Worm (Caenorhabditis elegans) whole organism, L3 larva: ENCODE measurements around the gene Y49F6B.8.

Experiments
- R02D3.7 ChIP-seq: fragments of 150-350 bp; optimal IDR thresholded peaks from 2 replicates; lab custom pipeline; 2014; ENCODE audit warnings: missing biosample characterization, missing genetic modification characterization
- ZK546.5 ChIP-seq: sonication (generic microtip); optimal IDR thresholded peaks from 2 replicates; lab custom pipeline; 2017; ENCODE audit warnings: missing biosample characterization, missing genetic modification characterization
- aly-2 ChIP-seq: fragments of 150-350 bp; optimal IDR thresholded peaks from 2 replicates; lab custom pipeline; 2014; ENCODE audit warnings: missing biosample characterization, missing genetic modification characterization
- ceh-82 ChIP-seq: fragments of 150-350 bp; optimal IDR thresholded peaks from 2 replicates; lab custom pipeline; 2014; ENCODE audit warnings: missing biosample characterization, missing genetic modification characterization
- ceh-9 ChIP-seq: sonication (generic microtip); optimal IDR thresholded peaks from 2 replicates; lab custom pipeline; 2018; ENCODE audit warnings: missing biosample characterization, missing genetic modification characterization
- egl-27 ChIP-seq: sonication (generic microtip); optimal IDR thresholded peaks from 4 replicates; lab custom pipeline; 2017; ENCODE audit warnings: missing biosample characterization, missing genetic modification reagents, missing genetic modification characterization
- elt-1 ChIP-seq: fragments of 150-350 bp; optimal IDR thresholded peaks from 2 replicates; lab custom pipeline; 2014; ENCODE audit warnings: missing biosample characterization, missing genetic modification characterization
- elt-2 ChIP-seq: sonication (generic microtip); optimal IDR thresholded peaks from 2 replicates; lab custom pipeline; 2016; ENCODE audit warnings: missing genetic modification reagents, mild to moderate bottlenecking, missing genetic modification characterization, missing compliant biosample characterization
- elt-3 ChIP-seq, 3 experiments: fragments of 150-350 bp in 1 of 3; sonication (generic microtip) in 2 of 3; optimal IDR thresholded peaks; 2 replicates in 2 of 3; 4 replicates in 1 of 3; lab custom pipeline; 2014 to 2017; ENCODE audit warnings: missing biosample characterization in 3 of 3, missing genetic modification characterization in 3 of 3
- eor-1 ChIP-seq, 2 experiments: fragments of 150-350 bp; optimal IDR thresholded peaks; 2 replicates each; lab custom pipeline; 2014 to 2018; ENCODE audit warnings: missing biosample characterization in 2 of 2, missing genetic modification characterization in 2 of 2
- fkh-2 ChIP-seq: fragments of 150-350 bp; optimal IDR thresholded peaks from 2 replicates; lab custom pipeline; 2014; ENCODE audit warnings: missing biosample characterization, missing genetic modification reagents, missing genetic modification characterization
- fos-1 ChIP-seq: fragments of 150-350 bp; optimal IDR thresholded peaks from 2 replicates; lab custom pipeline; 2014; ENCODE audit warnings: missing biosample characterization, missing genetic modification characterization
- hmg-11 ChIP-seq: sonication (generic microtip); optimal IDR thresholded peaks from 2 replicates; lab custom pipeline; 2016; ENCODE audit warnings: missing genetic modification characterization, missing compliant biosample characterization
- jun-1 ChIP-seq: fragments of 150-350 bp; optimal IDR thresholded peaks from 2 replicates; lab custom pipeline; 2014; ENCODE audit warnings: missing biosample characterization, missing genetic modification reagents, missing genetic modification characterization
- lin-15B ChIP-seq: fragments of 150-350 bp; optimal IDR thresholded peaks from 2 replicates; lab custom pipeline; 2014; ENCODE audit warnings: missing biosample characterization, missing genetic modification characterization
- lin-39 ChIP-seq: fragments of 150-350 bp; optimal IDR thresholded peaks from 2 replicates; lab custom pipeline; 2018; ENCODE audit warnings: missing biosample characterization, missing genetic modification reagents, missing genetic modification characterization
- mdl-1 ChIP-seq: fragments of 150-350 bp; optimal IDR thresholded peaks from 2 replicates; lab custom pipeline; 2014; ENCODE audit warnings: missing biosample characterization, missing genetic modification characterization
- mml-1 ChIP-seq: fragments of 150-350 bp; sonication (generic microtip); optimal IDR thresholded peaks from 3 replicates; lab custom pipeline; 2014; ENCODE audit warnings: missing biosample characterization, missing genetic modification characterization
- nhr-11 ChIP-seq: fragments of 150-350 bp; optimal IDR thresholded peaks from 2 replicates; lab custom pipeline; 2014; ENCODE audit warnings: missing biosample characterization, missing genetic modification characterization
- nhr-12 ChIP-seq: fragments of 150-350 bp; optimal IDR thresholded peaks from 2 replicates; lab custom pipeline; 2014; ENCODE audit warnings: missing biosample characterization, missing genetic modification characterization
- nhr-23 ChIP-seq: fragments of 150-350 bp; optimal IDR thresholded peaks from 2 replicates; lab custom pipeline; 2014; ENCODE audit warnings: missing biosample characterization, missing genetic modification reagents, missing genetic modification characterization
- nhr-237 ChIP-seq: fragments of 150-350 bp; optimal IDR thresholded peaks from 2 replicates; lab custom pipeline; 2014; ENCODE audit warnings: missing biosample characterization, missing genetic modification characterization
- nhr-28 ChIP-seq: fragments of 150-350 bp; optimal IDR thresholded peaks from 2 replicates; lab custom pipeline; 2014; ENCODE audit warnings: missing biosample characterization, missing genetic modification characterization
- nhr-43 ChIP-seq: sonication (generic microtip); optimal IDR thresholded peaks from 2 replicates; lab custom pipeline; 2016; ENCODE audit warnings: mild to moderate bottlenecking, missing genetic modification characterization, missing compliant biosample characterization; ENCODE audit not compliant: poor library complexity, severe bottlenecking
- nhr-67 ChIP-seq: fragments of 150-350 bp; optimal IDR thresholded peaks from 2 replicates; lab custom pipeline; 2014; ENCODE audit warnings: missing biosample characterization, missing genetic modification characterization
- nhr-76 ChIP-seq: fragments of 150-350 bp; sonication (generic microtip); optimal IDR thresholded peaks from 5 replicates; lab custom pipeline; 2014; ENCODE audit warnings: missing biosample characterization, missing genetic modification characterization
- nhr-77 ChIP-seq: fragments of 150-350 bp; optimal IDR thresholded peaks from 2 replicates; lab custom pipeline; 2014; ENCODE audit warnings: missing biosample characterization, missing genetic modification characterization
- pqm-1 ChIP-seq: fragments of 150-350 bp; optimal IDR thresholded peaks from 2 replicates; lab custom pipeline; 2017; ENCODE audit warnings: missing biosample characterization, missing genetic modification characterization, inconsistent platforms
- sea-2 ChIP-seq: fragments of 150-350 bp; sonication (generic microtip); optimal IDR thresholded peaks from 4 replicates; lab custom pipeline; 2014; ENCODE audit warnings: missing biosample characterization, missing genetic modification reagents, missing genetic modification characterization
- skn-1 ChIP-seq: fragments of 150-350 bp; optimal IDR thresholded peaks from 2 replicates; lab custom pipeline; 2014; ENCODE audit warnings: missing biosample characterization, missing genetic modification characterization
- tbx-2 ChIP-seq: sonication (generic microtip); optimal IDR thresholded peaks from 2 replicates; lab custom pipeline; 2016; ENCODE audit warnings: mild to moderate bottlenecking, missing genetic modification characterization, missing compliant biosample characterization
- unc-39 ChIP-seq: sonication (generic microtip); optimal IDR thresholded peaks from 4 replicates; lab custom pipeline; 2017; ENCODE audit warnings: missing biosample characterization, missing genetic modification characterization
- unc-62 ChIP-seq: fragments of 150-350 bp; sonication (generic microtip); optimal IDR thresholded peaks from 4 replicates; lab custom pipeline; 2014; ENCODE audit warnings: missing biosample characterization, missing genetic modification reagents, missing genetic modification characterization
- zag-1 ChIP-seq: fragments of 150-350 bp; optimal IDR thresholded peaks from 2 replicates; lab custom pipeline; 2014; ENCODE audit warnings: missing biosample characterization, missing genetic modification characterization
- ztf-11 ChIP-seq: fragments of 150-350 bp; optimal IDR thresholded peaks from 2 replicates; lab custom pipeline; 2014; ENCODE audit warnings: missing biosample characterization, missing genetic modification characterization
- ztf-4 ChIP-seq: fragments of 150-350 bp; optimal IDR thresholded peaks from 2 replicates; lab custom pipeline; 2014; ENCODE audit warnings: missing biosample characterization, missing genetic modification characterization

The Y49F6B.8 gene

ce11 chrII:3445285-3445806, 36.1 kb downstream of the Y49F6B.8 start, which contains the start of the genes C16C8.5 and C16C8.16:
C16C8.5 (minus strand) TSS chrII:3445385.
C16C8.16 (plus strand) TSS chrII:3445756.
- TF ChIP-seq nhr-67 (tag; lab: Kevin White, UChicago) (no peak), sea-2 (GFP tag; lab: Kevin White, UChicago) (no peak), tbx-2 (tag; lab: Kevin White, UChicago) (no peak), pqm-1 (tag; lab: Kevin White, UChicago) (no peak), ztf-4 (tag; lab: Kevin White, UChicago) (no peak), elt-2 (tag; lab: Kevin White, UChicago) (no peak), mdl-1 (tag; lab: Kevin White, UChicago) (no peak), mml-1 (tag; lab: Kevin White, UChicago) (no peak)

ce11 chrII:3444280-3444679, 37.2 kb downstream of the Y49F6B.8 start, which contains the start of gene C16C8.4:
C16C8.4 (minus strand) TSS chrII:3444380.
- TF ChIP-seq sea-2 (GFP tag; lab: Kevin White, UChicago) (no peak), zag-1 (tag; lab: Kevin White, UChicago) (no peak), nhr-43 (no peak), ceh-9 (tag; lab: Kevin White, UChicago) (no peak), nhr-76 (no peak), mml-1 (tag; lab: Kevin White, UChicago) (no peak), nhr-237 (tag; lab: Kevin White, UChicago) (no peak), fos-1 (tag; lab: Kevin White, UChicago) (no peak), nhr-12 (tag; lab: Kevin White, UChicago) (no peak), ceh-82 (tag; lab: Kevin White, UChicago) (no peak), skn-1 (tag; lab: Kevin White, UChicago) (no peak), unc-39 (tag; lab: Kevin White, UChicago) (no peak), pqm-1 (tag; lab: Kevin White, UChicago) (no peak), unc-62 (GFP tag; lab: Kevin White, UChicago) (no peak), R02D3.7 (tag; lab: Kevin White, UChicago) (no peak), aly-2 (tag; lab: Kevin White, UChicago) (no peak), ZK546.5 (tag; lab: Kevin White, UChicago) (no peak)

- TF ChIP-seq nhr-43: no peak
- TF ChIP-seq fkh-2 (tag; lab: Kevin White, UChicago): no peak
- TF ChIP-seq aly-2 (tag; lab: Kevin White, UChicago): no peak
- no peak for TF ChIP-seq nhr-23 (tag; lab: Kevin White, UChicago)
- no peak for TF ChIP-seq ceh-9 (tag; lab: Kevin White, UChicago)
- TF ChIP-seq nhr-11: no peak
- no peak for TF ChIP-seq nhr-77 (tag; lab: Kevin White, UChicago)
- TF ChIP-seq nhr-12 (tag; lab: Kevin White, UChicago): no peak
- no peak for TF ChIP-seq lin-39 (tag; lab: Kevin White, UChicago)
- no peak for TF ChIP-seq eor-1 (tag; optimal IDR thresholded peaks at IDR 0.05; lab: Kevin White, UChicago)
- TF ChIP-seq egl-27: no peak
- no peak for TF ChIP-seq unc-39 (tag; lab: Kevin White, UChicago)
- TF ChIP-seq mdl-1 (tag; lab: Kevin White, UChicago): no peak
- TF ChIP-seq ztf-11 (tag; lab: Kevin White, UChicago): no peak
- no peak for TF ChIP-seq jun-1 (tag; lab: Kevin White, UChicago)
Measured at ce11 chrII:3443154-3443553, 38.3 kb downstream of the Y49F6B.8 start, which contains the start of gene C16C8.22. C16C8.22 (minus strand) TSS chrII:3443254.

- TF ChIP-seq pqm-1 (tag; lab: Kevin White, UChicago) (no peak), fkh-2 (tag; lab: Kevin White, UChicago) (no peak), ztf-11 (tag; lab: Kevin White, UChicago) (no peak), lin-15B (tag; lab: Kevin White, UChicago) (no peak), hmg-11 (tag; lab: Kevin White, UChicago) (no peak), fos-1 (tag; lab: Kevin White, UChicago) (no peak), nhr-28 (tag; lab: Kevin White, UChicago) (no peak), nhr-11 (no peak), elt-1 (tag; lab: Kevin White, UChicago) (no peak), elt-3 (tag; optimal IDR thresholded peaks at IDR 0.05; lab: Kevin White, UChicago) (no peak), nhr-77 (tag; lab: Kevin White, UChicago) (no peak), ceh-9 (tag; lab: Kevin White, UChicago) (no peak)
Measured at ce11 chrII:3441377-3441776, 40.1 kb downstream of the Y49F6B.8 start, which contains the start of gene C16C8.27. C16C8.27 (plus strand) TSS chrII:3441677.
